Worm (Caenorhabditis elegans) whole organism, L1 larva: Measurements from ENCODE around the gene M176.16.

Experiments
- aly-2 ChIP-seq: fragments of 150-350 bp; optimal IDR thresholded peaks from 2 replicates; lab custom pipeline; 2014; ENCODE audit warnings: missing biosample characterization, missing genetic modification characterization
- hlh-4 ChIP-seq: sonication (generic microtip); optimal IDR thresholded peaks from 2 replicates; lab custom pipeline; 2016; ENCODE audit warnings: mild to moderate bottlenecking, missing genetic modification characterization, missing compliant biosample characterization

ce11 chrII:9443522-9443921 is 25.2 kb downstream of the M176.16 start, which contains the start of gene chil-15:
- TF ChIP-seq hlh-4 (tag; lab: Kevin White, UChicago) (no peak), aly-2 (tag; lab: Kevin White, UChicago) (no peak)
